Worm (Caenorhabditis elegans) whole organism, midembryonic: ENCODE measurements around the gene R05F9.9.

Experiments used
- T22C8.4 ChIP-seq: fragments of 200-800 bp; sonication (Bioruptor generic); IDR thresholded peaks from 2 replicates; pipeline ENCODE4 v1.3.6; 2022; ENCODE audit warnings: missing genetic modification characterization, missing compliant biosample characterization
- cog-1 ChIP-seq: sonication (generic microtip); optimal IDR thresholded peaks from 2 replicates; lab custom pipeline; 2016; ENCODE audit warnings: missing genetic modification characterization, missing compliant biosample characterization
- flt-1 ChIP-seq: fragments of 200-800 bp; sonication (Bioruptor generic); IDR thresholded peaks from 2 replicates; pipeline ENCODE4 v1.3.6; 2022; ENCODE audit warnings: missing genetic modification characterization, missing compliant biosample characterization
- klf-2 ChIP-seq: fragments of 200-800 bp; sonication (Bioruptor generic); conservative IDR thresholded peaks from 2 replicates; pipeline ENCODE4 v1.3.6; 2022; ENCODE audit warnings: missing genetic modification reagents, missing genetic modification characterization, missing compliant biosample characterization
- med-1 ChIP-seq: sonication (generic microtip); optimal IDR thresholded peaks from 2 replicates; lab custom pipeline; 2017; ENCODE audit warnings: missing genetic modification characterization, mild to moderate bottlenecking, missing compliant biosample characterization, antibody characterized with exemption, missing genetic modification reagents; ENCODE audit not compliant: insufficient read depth
- ref-1 ChIP-seq: fragments of 200-800 bp; sonication (Bioruptor generic); conservative IDR thresholded peaks from 2 replicates; pipeline ENCODE4 v1.3.6; 2022; ENCODE audit warnings: missing genetic modification reagents, missing genetic modification characterization, missing compliant biosample characterization
- tab-1 ChIP-seq: fragments of 200-800 bp; sonication (Bioruptor generic); IDR thresholded peaks from 2 replicates; pipeline ENCODE4 v1.3.6; 2022; ENCODE audit warnings: missing genetic modification characterization, missing compliant biosample characterization
- ztf-23 ChIP-seq: fragments of 200-800 bp; sonication (Bioruptor generic); IDR thresholded peaks from 2 replicates; pipeline ENCODE4 v1.3.6; 2022; ENCODE audit warnings: missing genetic modification reagents, missing genetic modification characterization, missing compliant biosample characterization
- ztf-29 ChIP-seq: fragments of 200-800 bp; sonication (Bioruptor generic); IDR thresholded peaks from 2 replicates; pipeline ENCODE4 v1.3.6; 2022; ENCODE audit warnings: missing genetic modification reagents, missing genetic modification characterization, missing compliant biosample characterization

DNA sequence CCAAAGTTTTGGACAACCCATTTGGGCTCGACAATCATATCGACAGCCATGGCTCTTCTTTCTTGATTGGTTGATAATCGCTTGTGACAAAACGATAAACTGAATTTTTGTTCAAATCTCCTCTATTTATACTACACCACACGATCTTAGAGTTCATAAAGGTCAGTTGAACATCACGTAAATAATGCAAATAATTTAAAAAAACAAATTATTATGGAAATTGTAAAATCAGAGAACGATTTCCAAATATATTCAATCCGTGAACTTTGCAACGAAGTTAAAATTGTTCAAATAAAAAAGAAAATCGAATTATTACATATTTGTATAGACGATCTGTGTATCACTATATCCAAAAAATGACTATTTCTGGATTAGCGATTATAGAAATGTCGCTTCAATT, 38.5 kb downstream of the R05F9.9 start, which contains the start of the genes mpst-4 and F11G11.14:
- TF ChIP-seq med-1 (GFP tag; lab: Kevin White, UChicago) (no peak), T22C8.4 (GFP tag; lab: Robert Waterston, UW) (no peak), ref-1 (GFP tag; lab: Robert Waterston, UW) (no peak), flt-1 (GFP tag; lab: Robert Waterston, UW) (no peak), ztf-23 (no peak), tab-1 (GFP tag; lab: Robert Waterston, UW) (no peak), klf-2 (GFP tag; lab: Robert Waterston, UW) (no peak), cog-1 (tag; lab: Kevin White, UChicago) (no peak), ztf-29 (GFP tag; lab: Robert Waterston, UW) (no peak)
